Worm (Caenorhabditis elegans) whole organism, L1 larva: Measurements from ENCODE around the gene pola-1.

Experiments
- C16A3.4 ChIP-seq: fragments of 150-350 bp; optimal IDR thresholded peaks from 2 replicates; lab custom pipeline; 2014; ENCODE audit warnings: missing biosample characterization, missing genetic modification characterization
- C34B4.2 ChIP-seq: sonication (generic microtip); optimal IDR thresholded peaks from 2 replicates; lab custom pipeline; 2017; ENCODE audit warnings: mild to moderate bottlenecking, missing genetic modification characterization, missing compliant biosample characterization
- F16B12.6 ChIP-seq: fragments of 150-350 bp; optimal IDR thresholded peaks from 2 replicates; lab custom pipeline; 2014; ENCODE audit warnings: missing biosample characterization, missing genetic modification characterization
- Y116A8C.19 ChIP-seq: sonication (generic microtip); optimal IDR thresholded peaks from 2 replicates; lab custom pipeline; 2016; ENCODE audit warnings: missing compliant biosample characterization, missing genetic modification characterization, borderline replicate concordance
- aly-2 ChIP-seq: fragments of 150-350 bp; optimal IDR thresholded peaks from 2 replicates; lab custom pipeline; 2014; ENCODE audit warnings: missing biosample characterization, missing genetic modification characterization
- ama-1 ChIP-seq: fragments of 150-350 bp; optimal IDR thresholded peaks from 2 replicates; lab custom pipeline; 2014
- blmp-1 ChIP-seq: fragments of 150-350 bp; optimal IDR thresholded peaks from 2 replicates; lab custom pipeline; 2014; ENCODE audit warnings: missing biosample characterization, missing genetic modification characterization
- ceh-82 ChIP-seq, 3 experiments: fragments of 150-350 bp in 1 of 3; sonication (generic microtip) in 2 of 3; optimal IDR thresholded peaks; 2 replicates each; lab custom pipeline; 2014 to 2017; ENCODE audit warnings: missing biosample characterization in 3 of 3, missing genetic modification characterization in 3 of 3
- ceh-90 ChIP-seq: sonication (generic microtip); optimal IDR thresholded peaks from 2 replicates; lab custom pipeline; 2016; ENCODE audit warnings: missing genetic modification characterization, missing compliant biosample characterization
- ces-1 ChIP-seq: fragments of 150-350 bp; optimal IDR thresholded peaks from 2 replicates; lab custom pipeline; 2014; ENCODE audit warnings: missing biosample characterization, missing genetic modification reagents, missing genetic modification characterization
- dpl-1 ChIP-seq, 3 experiments: fragments of 150-350 bp in 2 of 3; sonication (generic microtip) in 1 of 3; optimal IDR thresholded peaks; 2 replicates each; lab custom pipeline; 2014 to 2017; ENCODE audit warnings: missing biosample characterization in 3 of 3, missing genetic modification characterization in 3 of 3, missing genetic modification reagents in 3 of 3
- dsc-1 ChIP-seq: sonication (generic microtip); optimal IDR thresholded peaks from 2 replicates; lab custom pipeline; 2016; ENCODE audit warnings: mild to moderate bottlenecking, missing genetic modification characterization, missing compliant biosample characterization
- efl-3 ChIP-seq: fragments of 200-800 bp; sonication (Bioruptor generic); optimal IDR thresholded peaks from 2 replicates; lab custom pipeline; 2018; ENCODE audit warnings: mild to moderate bottlenecking, missing genetic modification characterization, missing compliant biosample characterization
- egl-13 ChIP-seq: sonication (generic microtip); optimal IDR thresholded peaks from 2 replicates; lab custom pipeline; 2016; ENCODE audit warnings: missing genotype, missing genetic modification reagents, missing genetic modification characterization, missing compliant biosample characterization
- ets-5 ChIP-seq: fragments of 200-800 bp; sonication (Bioruptor generic); IDR thresholded peaks from 2 replicates; pipeline ENCODE4 v1.3.6; 2022; ENCODE audit warnings: missing genetic modification characterization, missing compliant biosample characterization
- fkh-10 ChIP-seq: sonication (generic microtip); optimal IDR thresholded peaks from 2 replicates; lab custom pipeline; 2017; ENCODE audit warnings: missing biosample characterization, missing genetic modification reagents, missing genetic modification characterization
- fkh-4 ChIP-seq: sonication (generic microtip); optimal IDR thresholded peaks from 2 replicates; lab custom pipeline; 2016; ENCODE audit warnings: missing compliant biosample characterization, missing genetic modification characterization, borderline replicate concordance
- fos-1 ChIP-seq: fragments of 150-350 bp; optimal IDR thresholded peaks from 2 replicates; lab custom pipeline; 2014; ENCODE audit warnings: missing biosample characterization, missing genetic modification characterization
- hlh-17 ChIP-seq: fragments of 200-800 bp; sonication (Bioruptor generic); optimal IDR thresholded peaks from 2 replicates; lab custom pipeline; 2018; ENCODE audit warnings: missing genetic modification characterization, mild to moderate bottlenecking, missing compliant biosample characterization, moderate library complexity, borderline replicate concordance
- hlh-4 ChIP-seq: sonication (generic microtip); optimal IDR thresholded peaks from 2 replicates; lab custom pipeline; 2016; ENCODE audit warnings: mild to moderate bottlenecking, missing genetic modification characterization, missing compliant biosample characterization
- irx-1 ChIP-seq: sonication (generic microtip); optimal IDR thresholded peaks from 2 replicates; lab custom pipeline; 2016; ENCODE audit warnings: missing genetic modification characterization, missing compliant biosample characterization
- lin-13 ChIP-seq: fragments of 150-350 bp; optimal IDR thresholded peaks from 2 replicates; lab custom pipeline; 2014; ENCODE audit warnings: missing biosample characterization, missing genetic modification reagents, missing genetic modification characterization
- lin-35 ChIP-seq, 2 experiments: fragments of 150-350 bp; optimal IDR thresholded peaks; 2 replicates each; lab custom pipeline; 2014; ENCODE audit warnings: missing biosample characterization in 2 of 2, missing genetic modification characterization in 2 of 2, missing genetic modification reagents in 2 of 2
- lir-3 ChIP-seq: sonication (generic microtip); optimal IDR thresholded peaks from 2 replicates; lab custom pipeline; 2016; ENCODE audit warnings: mild to moderate bottlenecking, missing genetic modification characterization, moderate library complexity, missing compliant biosample characterization; ENCODE audit not compliant: poor library complexity
- lsy-2 ChIP-seq, 2 experiments: fragments of 150-350 bp; optimal IDR thresholded peaks; 2 replicates each; lab custom pipeline; 2014; ENCODE audit warnings: missing biosample characterization in 2 of 2, missing genetic modification characterization in 2 of 2
- nhr-12 ChIP-seq: sonication (generic microtip); optimal IDR thresholded peaks from 2 replicates; lab custom pipeline; 2017; ENCODE audit warnings: missing biosample characterization, missing genetic modification characterization
- nhr-19 ChIP-seq: fragments of 200-800 bp; sonication (Bioruptor generic); conservative IDR thresholded peaks from 2 replicates; pipeline ENCODE4 v1.3.6; 2022; ENCODE audit warnings: missing genetic modification characterization, missing compliant biosample characterization
- nhr-237 ChIP-seq: fragments of 150-350 bp; optimal IDR thresholded peaks from 2 replicates; lab custom pipeline; 2014; ENCODE audit warnings: missing biosample characterization, missing genetic modification characterization
- nhr-28 ChIP-seq: fragments of 150-350 bp; optimal IDR thresholded peaks from 2 replicates; lab custom pipeline; 2014; ENCODE audit warnings: missing biosample characterization, missing genetic modification characterization
- nhr-47 ChIP-seq: sonication (generic microtip); optimal IDR thresholded peaks from 2 replicates; lab custom pipeline; 2016; ENCODE audit warnings: mild to moderate bottlenecking, missing genetic modification characterization, moderate library complexity, missing compliant biosample characterization
- nhr-71 ChIP-seq: sonication (generic microtip); optimal IDR thresholded peaks from 2 replicates; lab custom pipeline; 2016; ENCODE audit warnings: mild to moderate bottlenecking, missing genetic modification characterization, moderate library complexity, missing compliant biosample characterization
- nhr-77 ChIP-seq: fragments of 150-350 bp; optimal IDR thresholded peaks from 2 replicates; lab custom pipeline; 2014; ENCODE audit warnings: missing biosample characterization, missing genetic modification characterization
- nhr-84 ChIP-seq: sonication (generic microtip); optimal IDR thresholded peaks from 2 replicates; lab custom pipeline; 2017; ENCODE audit warnings: missing biosample characterization, missing genetic modification characterization
- nhr-85 ChIP-seq: sonication (generic microtip); peaks from one replicate; lab custom pipeline; 2016; ENCODE audit warnings: missing genetic modification characterization, inconsistent platforms, missing compliant biosample characterization
- nhr-90 ChIP-seq: sonication (generic microtip); optimal IDR thresholded peaks from 2 replicates; lab custom pipeline; 2016; ENCODE audit warnings: mild to moderate bottlenecking, missing genetic modification characterization, missing compliant biosample characterization; ENCODE audit not compliant: poor library complexity
- pax-3 ChIP-seq: fragments of 200-800 bp; sonication (Bioruptor generic); optimal IDR thresholded peaks from 2 replicates; lab custom pipeline; 2018; ENCODE audit warnings: mild to moderate bottlenecking, missing genetic modification characterization, moderate library complexity, missing compliant biosample characterization
- skn-1 ChIP-seq: fragments of 150-350 bp; optimal IDR thresholded peaks from 2 replicates; lab custom pipeline; 2014; ENCODE audit warnings: missing biosample characterization, missing genetic modification characterization
- snpc-4 ChIP-seq: fragments of 150-350 bp; optimal IDR thresholded peaks from 2 replicates; lab custom pipeline; 2014; ENCODE audit warnings: missing biosample characterization, missing genetic modification characterization
- snu-23 ChIP-seq: sonication (generic microtip); optimal IDR thresholded peaks from 2 replicates; lab custom pipeline; 2016; ENCODE audit warnings: missing genetic modification characterization, missing compliant biosample characterization
- sptf-1 ChIP-seq: fragments of 150-350 bp; optimal IDR thresholded peaks from 2 replicates; lab custom pipeline; 2014; ENCODE audit warnings: missing biosample characterization, missing genetic modification characterization
- swsn-7 ChIP-seq: sonication (generic microtip); optimal IDR thresholded peaks from 2 replicates; lab custom pipeline; 2016; ENCODE audit warnings: missing genetic modification characterization, missing compliant biosample characterization
- tbx-2 ChIP-seq: sonication (generic microtip); optimal IDR thresholded peaks from 2 replicates; lab custom pipeline; 2016; ENCODE audit warnings: missing genetic modification characterization, missing compliant biosample characterization
- unc-130 ChIP-seq: fragments of 150-350 bp; optimal IDR thresholded peaks from 2 replicates; lab custom pipeline; 2017; ENCODE audit warnings: missing biosample characterization, missing genetic modification characterization, inconsistent platforms
- unc-30 ChIP-seq: sonication (generic microtip); optimal IDR thresholded peaks from 2 replicates; lab custom pipeline; 2017; ENCODE audit warnings: missing biosample characterization, missing genetic modification characterization
- unc-98 ChIP-seq: fragments of 200-800 bp; sonication (Bioruptor generic); IDR thresholded peaks from 2 replicates; pipeline ENCODE4 v1.3.6; 2022; ENCODE audit warnings: missing genetic modification characterization, missing compliant biosample characterization
- xbp-1 ChIP-seq: sonication (generic microtip); optimal IDR thresholded peaks from 2 replicates; lab custom pipeline; 2016; ENCODE audit warnings: missing genetic modification characterization, missing compliant biosample characterization
- zag-1 ChIP-seq: fragments of 150-350 bp; optimal IDR thresholded peaks from 2 replicates; lab custom pipeline; 2014; ENCODE audit warnings: missing biosample characterization, missing genetic modification characterization
- zip-4 ChIP-seq: fragments of 200-800 bp; sonication (Bioruptor generic); optimal IDR thresholded peaks from 2 replicates; lab custom pipeline; 2018; ENCODE audit warnings: mild to moderate bottlenecking, missing genetic modification characterization, moderate library complexity, missing compliant biosample characterization
- ztf-11 ChIP-seq, 2 experiments: sonication (generic microtip); optimal IDR thresholded peaks; 2 replicates each; lab custom pipeline; 2016 to 2017; ENCODE audit warnings: missing genetic modification characterization in 2 of 2, missing biosample characterization in 1 of 2, missing compliant biosample characterization in 1 of 2
- ztf-4 ChIP-seq: fragments of 150-350 bp; optimal IDR thresholded peaks from 2 replicates; lab custom pipeline; 2014; ENCODE audit warnings: missing biosample characterization, missing genetic modification characterization

The pola-1 gene

ce11 chrIII:11118107-11118506, 24.1 kb upstream of the pola-1 start:
- TF ChIP-seq nhr-19 (GFP tag; lab: Robert Waterston, UW) (peak; percentile 38), nhr-90 (tag; lab: Kevin White, UChicago) (peak; percentile 29)

DNA sequence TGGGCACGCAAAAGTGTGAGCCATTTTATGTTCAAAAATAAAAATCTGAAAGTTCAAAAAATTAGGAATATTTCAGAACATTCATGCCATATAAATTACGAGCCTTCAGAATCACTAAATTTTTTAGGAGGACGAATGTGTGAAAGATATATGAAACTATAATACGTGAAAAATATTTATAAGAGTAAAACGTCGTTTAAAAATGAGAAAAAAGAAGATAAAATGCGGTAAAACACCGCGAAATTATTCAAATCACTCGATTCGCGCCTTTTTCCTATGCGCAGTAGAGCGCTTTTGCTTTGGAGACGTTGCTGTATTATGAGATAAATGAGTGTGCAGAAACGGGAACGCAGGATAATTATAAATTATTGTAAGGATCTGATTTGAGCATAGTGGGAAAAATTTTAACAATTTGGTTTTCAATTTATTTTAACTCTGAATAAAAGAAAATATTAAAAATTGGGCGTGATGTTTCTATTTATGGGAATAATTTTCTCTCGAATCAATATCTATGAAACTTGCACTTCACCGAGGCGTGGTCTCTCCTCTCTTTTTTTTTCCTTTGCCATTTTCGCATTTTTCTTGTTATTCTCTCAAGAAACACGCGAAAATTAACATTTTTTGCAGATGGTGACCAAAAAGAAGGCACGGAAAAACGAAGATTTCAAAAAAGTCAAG, 22.9 kb upstream of the pola-1 start, which contains the start of the genes sup-35 and Y48A6C.4:
TSS of gene sup-35 (minus strand) at position 51 of the 678 bp plus-strand sequence.
TSS of gene Y48A6C.4 (plus strand) at position 628 of the 678 bp plus-strand sequence.
- peak; percentile 93 to 95 (median 94) for TF ChIP-seq dpl-1 (GFP tag; optimal IDR thresholded peaks at IDR 0.05; lab: Kevin White, UChicago)
- no peak for TF ChIP-seq zag-1 (tag; lab: Kevin White, UChicago)
- no peak for TF ChIP-seq ets-5 (GFP tag; lab: Robert Waterston, UW)
- peak; percentile 63 for TF ChIP-seq hlh-4 (tag; lab: Kevin White, UChicago)
- peak in 1 of 2 experiments; percentile 95 for TF ChIP-seq ztf-11 (tag; optimal IDR thresholded peaks at IDR 0.05; lab: Kevin White, UChicago)
- peak; percentile 91 for TF ChIP-seq xbp-1
- peak; percentile 91 for TF ChIP-seq egl-13 (tag; lab: Kevin White, UChicago)
- TF ChIP-seq nhr-71 (tag; lab: Kevin White, UChicago) = peak; percentile 96
- TF ChIP-seq nhr-77 = peak; percentile 82
- no peak for TF ChIP-seq nhr-84 (tag; lab: Kevin White, UChicago)
- TF ChIP-seq skn-1 = peak; percentile 70
- peak; percentile 33 for TF ChIP-seq zip-4 (GFP tag; lab: Kevin White, UChicago)
- TF ChIP-seq lin-35 (GFP tag; optimal IDR thresholded peaks at IDR 0.05; lab: Kevin White, UChicago) = peak; percentile 94 to 96
- TF ChIP-seq tbx-2 (tag; lab: Kevin White, UChicago) = peak; percentile 92
- peak; percentile 96 for TF ChIP-seq snu-23 (GFP tag; lab: Kevin White, UChicago)
- peak; percentile 76 for TF ChIP-seq Y116A8C.19
- TF ChIP-seq unc-98 = peak; percentile 92
- peak; percentile 78 for TF ChIP-seq snpc-4 (tag; lab: Kevin White, UChicago)
- TF ChIP-seq dsc-1 (tag; lab: Kevin White, UChicago) = peak; percentile 86
- no peak for TF ChIP-seq nhr-12 (tag; lab: Kevin White, UChicago)
- peak; percentile 85 to 90 for TF ChIP-seq lsy-2 (tag; optimal IDR thresholded peaks at IDR 0.05; lab: Kevin White, UChicago)
- peak; percentile 93 for TF ChIP-seq lir-3 (tag; lab: Kevin White, UChicago)
- TF ChIP-seq irx-1 (tag; lab: Kevin White, UChicago) = peak; percentile 53
- TF ChIP-seq aly-2 (tag; lab: Kevin White, UChicago) = peak; percentile 71
- no peak for TF ChIP-seq ama-1 (lab: Kevin White, UChicago)
- TF ChIP-seq unc-130 (tag; lab: Kevin White, UChicago) = peak; percentile 95
- TF ChIP-seq fos-1 (tag; lab: Kevin White, UChicago) = peak; percentile 47
- peak; percentile 95 for TF ChIP-seq nhr-90 (tag; lab: Kevin White, UChicago)
- TF ChIP-seq ztf-4 (tag; lab: Kevin White, UChicago) = no peak
- peak; percentile 94 for TF ChIP-seq nhr-47
- peak; percentile 87 for TF ChIP-seq lin-13 (GFP tag; lab: Kevin White, UChicago)
- no peak for TF ChIP-seq nhr-28 (tag; lab: Kevin White, UChicago)
- TF ChIP-seq fkh-10 (GFP tag; lab: Kevin White, UChicago) = peak; percentile 30
- TF ChIP-seq nhr-237 (tag; lab: Kevin White, UChicago) = peak; percentile 66
- TF ChIP-seq efl-3 = peak; percentile 63
- TF ChIP-seq pax-3 (tag; lab: Kevin White, UChicago) = peak; percentile 95
- no peak for TF ChIP-seq hlh-17 (GFP tag; lab: Kevin White, UChicago)
- peak; percentile 71 to 85 (median 84) for TF ChIP-seq ceh-82 (tag; optimal IDR thresholded peaks at IDR 0.05; lab: Kevin White, UChicago)
- TF ChIP-seq fkh-4 (tag; lab: Kevin White, UChicago) = peak; percentile 85
- TF ChIP-seq sptf-1 = no peak
- TF ChIP-seq swsn-7 (tag; lab: Kevin White, UChicago) = peak; percentile 90
- TF ChIP-seq C34B4.2 (tag; lab: Kevin White, UChicago) = no peak
- no peak for TF ChIP-seq ces-1
- TF ChIP-seq blmp-1 (tag; lab: Kevin White, UChicago) = peak; percentile 68
- TF ChIP-seq ceh-90 = peak; percentile 80
- TF ChIP-seq nhr-85 (tag; lab: Kevin White, UChicago) = peak; percentile 93
- peak; percentile 91 for TF ChIP-seq C16A3.4 (tag; lab: Kevin White, UChicago)
- TF ChIP-seq unc-30 (tag; lab: Kevin White, UChicago) = no peak
- peak; percentile 57 for TF ChIP-seq F16B12.6 (tag; lab: Kevin White, UChicago)
